Worm (Caenorhabditis elegans) whole organism, young adult: ENCODE data around the gene C56E6.4.

ENCODE experiments used
- B0035.1 ChIP-seq: sonication (generic microtip); optimal IDR thresholded peaks from 2 replicates; lab custom pipeline; 2016; ENCODE audit warnings: missing genetic modification characterization, mild to moderate bottlenecking, missing compliant biosample characterization, missing genotype, missing genetic modification reagents
- B0336.3 ChIP-seq: fragments of 200-800 bp; sonication (Bioruptor generic); IDR thresholded peaks from 2 replicates; pipeline ENCODE4 v1.3.6; 2022; ENCODE audit warnings: missing genetic modification characterization, missing compliant biosample characterization
- C06A6.2 ChIP-seq: fragments of 200-800 bp; sonication (Bioruptor generic); conservative IDR thresholded peaks from 2 replicates; pipeline ENCODE4 v1.3.6; 2022; ENCODE audit warnings: missing genetic modification characterization, missing compliant biosample characterization
- F23B12.7 ChIP-seq: sonication (generic microtip); optimal IDR thresholded peaks from 2 replicates; lab custom pipeline; 2017; ENCODE audit warnings: missing genetic modification characterization, mild to moderate bottlenecking, missing compliant biosample characterization, antibody characterized with exemption, moderate library complexity; ENCODE audit not compliant: insufficient read depth
- F37B4.10 ChIP-seq: fragments of 200-800 bp; sonication (Bioruptor generic); IDR thresholded peaks from 2 replicates; pipeline ENCODE4 v1.3.6; 2022; ENCODE audit warnings: missing genetic modification characterization, missing compliant biosample characterization
- F55B11.4 ChIP-seq: sonication (generic microtip); optimal IDR thresholded peaks from 2 replicates; lab custom pipeline; 2016; ENCODE audit warnings: missing compliant biosample characterization, missing genetic modification characterization, borderline replicate concordance; ENCODE audit not compliant: insufficient read depth
- F57A8.1 ChIP-seq: fragments of 200-800 bp; sonication (Bioruptor generic); optimal IDR thresholded peaks from 2 replicates; lab custom pipeline; 2018; ENCODE audit warnings: mild to moderate bottlenecking, missing genetic modification characterization, moderate library complexity, missing compliant biosample characterization
- K11D2.4 ChIP-seq: fragments of 200-800 bp; sonication (Bioruptor generic); IDR thresholded peaks from 2 replicates; pipeline ENCODE4 v1.3.6; 2022; ENCODE audit warnings: missing genetic modification reagents, missing genetic modification characterization, missing compliant biosample characterization
- Y53F4B.3 ChIP-seq: fragments of 200-800 bp; sonication (Bioruptor generic); IDR thresholded peaks from 2 replicates; pipeline ENCODE4 v1.3.6; 2022; ENCODE audit warnings: missing genetic modification reagents, missing genetic modification characterization, missing compliant biosample characterization
- ZK185.1 ChIP-seq: sonication (generic microtip); optimal IDR thresholded peaks from 2 replicates; lab custom pipeline; 2016; ENCODE audit warnings: mild to moderate bottlenecking, missing genetic modification characterization, missing compliant biosample characterization; ENCODE audit not compliant: poor library complexity, severe bottlenecking
- aptf-2 ChIP-seq: fragments of 200-800 bp; sonication (Bioruptor generic); conservative IDR thresholded peaks from 2 replicates; pipeline ENCODE4 v1.3.6; 2022; ENCODE audit warnings: missing genetic modification reagents, missing genetic modification characterization, missing compliant biosample characterization
- bed-2 ChIP-seq: fragments of 200-800 bp; sonication (Bioruptor generic); IDR thresholded peaks from 2 replicates; pipeline ENCODE4 v1.3.6; 2022; ENCODE audit warnings: missing genetic modification reagents, missing genetic modification characterization, missing compliant biosample characterization
- ceh-27 ChIP-seq: fragments of 200-800 bp; sonication (Bioruptor generic); optimal IDR thresholded peaks from 2 replicates; lab custom pipeline; 2018; ENCODE audit warnings: mild to moderate bottlenecking, missing genetic modification characterization, moderate library complexity, missing compliant biosample characterization
- ceh-40 ChIP-seq: fragments of 200-800 bp; sonication (Bioruptor generic); IDR thresholded peaks from 2 replicates; pipeline ENCODE4 v1.3.6; 2022; ENCODE audit warnings: missing genetic modification characterization, missing compliant biosample characterization
- ceh-79 ChIP-seq: sonication (generic microtip); optimal IDR thresholded peaks from 2 replicates; lab custom pipeline; 2017; ENCODE audit warnings: mild to moderate bottlenecking, missing genetic modification characterization, missing compliant biosample characterization
- die-1 ChIP-seq: sonication (generic microtip); optimal IDR thresholded peaks from 2 replicates; lab custom pipeline; 2016; ENCODE audit warnings: missing genotype, mild to moderate bottlenecking, missing genetic modification characterization, missing compliant biosample characterization
- dpff-1 ChIP-seq: sonication (generic microtip); optimal IDR thresholded peaks from 2 replicates; lab custom pipeline; 2017; ENCODE audit warnings: mild to moderate bottlenecking, missing genetic modification characterization, missing compliant biosample characterization
- egrh-3 ChIP-seq: fragments of 200-800 bp; sonication (Bioruptor generic); IDR thresholded peaks from 2 replicates; pipeline ENCODE4 v1.3.6; 2022; ENCODE audit warnings: missing genetic modification reagents, missing genetic modification characterization, missing compliant biosample characterization
- gei-17 ChIP-seq: fragments of 200-800 bp; sonication (Bioruptor generic); optimal IDR thresholded peaks from 2 replicates; lab custom pipeline; 2018; ENCODE audit warnings: mild to moderate bottlenecking, missing genetic modification characterization, missing compliant biosample characterization
- him-1 ChIP-seq: sonication (generic microtip); optimal IDR thresholded peaks from 2 replicates; lab custom pipeline; 2016; ENCODE audit warnings: missing genotype, missing genetic modification reagents, missing genetic modification characterization, missing compliant biosample characterization
- hrde-1 ChIP-seq: sonication (generic microtip); optimal IDR thresholded peaks from 2 replicates; lab custom pipeline; 2016; ENCODE audit warnings: missing genetic modification characterization, mild to moderate bottlenecking, missing compliant biosample characterization, moderate library complexity, missing genotype, missing genetic modification reagents, borderline replicate concordance
- let-526 ChIP-seq: fragments of 200-800 bp; sonication (Bioruptor generic); IDR thresholded peaks from 2 replicates; pipeline ENCODE4 v1.3.6; 2022; ENCODE audit warnings: missing genetic modification reagents, missing genetic modification characterization, missing compliant biosample characterization
- lin-26 ChIP-seq: fragments of 200-800 bp; sonication (Bioruptor generic); IDR thresholded peaks from 2 replicates; pipeline ENCODE4 v1.3.6; 2022; ENCODE audit warnings: missing genetic modification reagents, missing genetic modification characterization, missing compliant biosample characterization
- lin-54 ChIP-seq: fragments of 200-800 bp; sonication (Bioruptor generic); optimal IDR thresholded peaks from 2 replicates; lab custom pipeline; 2018; ENCODE audit warnings: mild to moderate bottlenecking, missing genetic modification characterization, missing compliant biosample characterization
- madf-10 ChIP-seq: sonication (generic microtip); optimal IDR thresholded peaks from 2 replicates; lab custom pipeline; 2016; ENCODE audit warnings: mild to moderate bottlenecking, missing genetic modification characterization, missing compliant biosample characterization
- mel-28 ChIP-seq: sonication (generic microtip); optimal IDR thresholded peaks from 2 replicates; lab custom pipeline; 2016; ENCODE audit warnings: borderline replicate concordance, mild to moderate bottlenecking, missing genetic modification characterization, missing compliant biosample characterization
- mxl-1 ChIP-seq: sonication (generic microtip); optimal IDR thresholded peaks from 2 replicates; lab custom pipeline; 2016; ENCODE audit warnings: missing genetic modification characterization, missing compliant biosample characterization
- nfya-1 ChIP-seq: sonication (generic microtip); optimal IDR thresholded peaks from 2 replicates; lab custom pipeline; 2017; ENCODE audit warnings: antibody characterized with exemption, missing compliant biosample characterization, missing genetic modification characterization, borderline replicate concordance; ENCODE audit not compliant: insufficient read depth
- nfya-2 ChIP-seq: fragments of 200-800 bp; sonication (Bioruptor generic); IDR thresholded peaks from 2 replicates; pipeline ENCODE4 v1.3.6; 2022; ENCODE audit warnings: missing genetic modification reagents, missing genetic modification characterization, missing compliant biosample characterization
- nfyb-1 ChIP-seq: fragments of 200-800 bp; sonication (Bioruptor generic); IDR thresholded peaks from 2 replicates; pipeline ENCODE4 v1.3.6; 2022; ENCODE audit warnings: missing genetic modification reagents, missing genetic modification characterization, missing compliant biosample characterization
- rcor-1 ChIP-seq: fragments of 200-800 bp; sonication (Bioruptor generic); IDR thresholded peaks from 2 replicates; pipeline ENCODE4 v1.3.6; 2022; ENCODE audit warnings: missing genetic modification reagents, missing genetic modification characterization, missing compliant biosample characterization
- rec-8 ChIP-seq, 2 experiments: sonication (generic microtip); optimal IDR thresholded peaks; 2 replicates each; lab custom pipeline; 2016; ENCODE audit warnings: mild to moderate bottlenecking in 2 of 2, missing genetic modification characterization in 2 of 2, missing genetic modification reagents in 2 of 2, missing genotype in 2 of 2, missing biosample characterization in 1 of 2, missing compliant biosample characterization in 1 of 2, moderate library complexity in 1 of 2
- snpc-1.3 ChIP-seq: sonication (generic microtip); optimal IDR thresholded peaks from 2 replicates; lab custom pipeline; 2017; ENCODE audit warnings: missing genetic modification characterization, mild to moderate bottlenecking, missing compliant biosample characterization, antibody characterized with exemption, moderate library complexity, missing genotype, missing genetic modification reagents; ENCODE audit not compliant: insufficient read depth
- snpc-3.4 ChIP-seq: sonication (generic microtip); optimal IDR thresholded peaks from 2 replicates; lab custom pipeline; 2017; ENCODE audit warnings: missing genetic modification characterization, mild to moderate bottlenecking, missing compliant biosample characterization, antibody characterized with exemption, moderate library complexity, missing genotype, missing genetic modification reagents
- sptf-2 ChIP-seq: fragments of 200-800 bp; sonication (Bioruptor generic); optimal IDR thresholded peaks from 2 replicates; lab custom pipeline; 2018; ENCODE audit warnings: mild to moderate bottlenecking, missing genetic modification characterization, missing compliant biosample characterization
- xnd-1 ChIP-seq: sonication (generic microtip); optimal IDR thresholded peaks from 2 replicates; lab custom pipeline; 2016; ENCODE audit warnings: missing genotype, missing genetic modification reagents, missing genetic modification characterization, missing compliant biosample characterization
- ztf-25 ChIP-seq: fragments of 200-800 bp; sonication (Bioruptor generic); IDR thresholded peaks from 2 replicates; pipeline ENCODE4 v1.3.6; 2022; ENCODE audit warnings: missing genetic modification reagents, missing genetic modification characterization, missing compliant biosample characterization
- ztf-28 ChIP-seq: fragments of 200-800 bp; sonication (Bioruptor generic); IDR thresholded peaks from 2 replicates; pipeline ENCODE4 v1.3.6; 2022; ENCODE audit warnings: missing genetic modification reagents, missing genetic modification characterization, missing compliant biosample characterization
- ztf-3 ChIP-seq: fragments of 200-800 bp; sonication (Bioruptor generic); optimal IDR thresholded peaks from 2 replicates; lab custom pipeline; 2018; ENCODE audit warnings: mild to moderate bottlenecking, missing genetic modification characterization, missing compliant biosample characterization
- ztf-6 ChIP-seq: fragments of 200-800 bp; sonication (Bioruptor generic); IDR thresholded peaks from 2 replicates; pipeline ENCODE4 v1.3.6; 2022; ENCODE audit warnings: missing genetic modification reagents, missing genetic modification characterization, missing compliant biosample characterization

Gene C56E6.4

ce11 chrII:6528629-6529028 is at the start of gene C56E6.4:
C56E6.4 (minus strand) TSS chrII:6528729.
- TF ChIP-seq ztf-25 (GFP tag; lab: Robert Waterston, UW) (no peak), Y53F4B.3 (no peak), F55B11.4 (tag; lab: Kevin White, UChicago) (no peak), xnd-1 (tag; lab: Kevin White, UChicago) (no peak), B0035.1 (tag; lab: Kevin White, UChicago) (no peak), gei-17 (GFP tag; lab: Kevin White, UChicago) (no peak), him-1 (tag; lab: Kevin White, UChicago) (no peak), aptf-2 (GFP tag; lab: Robert Waterston, UW) (no peak), ztf-3 (GFP tag; lab: Kevin White, UChicago) (no peak), ceh-79 (tag; lab: Kevin White, UChicago) (no peak), ceh-40 (GFP tag; lab: Robert Waterston, UW) (no peak), let-526 (no peak), ceh-27 (GFP tag; lab: Kevin White, UChicago) (no peak), mxl-1 (tag; lab: Kevin White, UChicago) (no peak)

DNA sequence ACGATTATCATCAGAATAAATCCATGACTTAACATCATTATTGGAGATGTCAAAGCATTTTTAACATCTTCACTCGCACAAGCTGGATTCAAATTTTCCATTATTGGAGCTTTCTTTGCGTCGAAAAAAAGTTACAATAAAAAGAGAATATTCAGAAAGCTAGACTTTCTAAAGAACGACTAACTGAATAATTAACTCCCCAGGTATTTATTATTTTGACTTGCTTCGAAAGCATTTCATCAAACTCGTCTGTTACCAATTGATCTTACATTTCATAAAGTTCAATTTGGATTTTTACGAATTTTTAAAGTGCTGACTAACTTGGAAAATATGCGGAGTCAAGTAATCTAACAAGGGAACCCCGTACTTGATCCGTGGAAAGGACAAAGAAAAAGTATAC is 47.1 kb upstream of the C56E6.4 start, which contains the start of gene sra-29:
sra-29 (minus strand) TSS at position 101 of the 400 bp plus-strand sequence.
- TF ChIP-seq nfyb-1 (GFP tag; lab: Robert Waterston, UW) (no peak), bed-2 (GFP tag; lab: Robert Waterston, UW) (no peak)

- TF ChIP-seq mxl-1 (tag; lab: Kevin White, UChicago): no peak
- TF ChIP-seq madf-10 (tag; lab: Kevin White, UChicago): no peak
- TF ChIP-seq ceh-79 (tag; lab: Kevin White, UChicago): no peak
- no peak for TF ChIP-seq F23B12.7 (tag; lab: Kevin White, UChicago)
- no peak for TF ChIP-seq nfya-2
- TF ChIP-seq ztf-25 (GFP tag; lab: Robert Waterston, UW): no peak
- no peak for TF ChIP-seq die-1 (tag; lab: Kevin White, UChicago)
Measured at ce11 chrII:6573677-6574076, 45.1 kb upstream of the C56E6.4 start, which contains the start of gene sra-28. sra-28 (minus strand) TSS chrII:6573777.

DNA sequence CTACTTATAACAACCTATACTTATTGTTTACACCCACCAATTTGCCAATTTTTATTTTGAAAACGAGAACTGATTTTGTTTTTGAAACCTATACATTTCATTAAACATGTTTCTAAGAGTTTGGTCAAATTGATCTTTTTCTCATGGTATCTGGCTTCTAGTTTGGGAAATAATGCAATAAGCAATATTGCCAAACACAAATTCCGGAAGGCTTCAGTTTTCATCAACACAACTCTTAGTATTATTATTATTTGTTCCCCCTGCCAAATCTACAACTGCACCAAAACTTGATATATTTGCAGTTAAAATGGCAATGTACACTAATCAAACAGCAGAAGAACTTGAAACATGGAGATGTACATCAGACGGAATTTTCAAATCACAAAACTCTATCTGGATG is 40.2 kb upstream of the C56E6.4 start, which contains the start of gene sra-27:
sra-27 (plus strand) TSS at position 301 of the 400 bp plus-strand sequence.
- TF ChIP-seq K11D2.4 (no peak), ztf-28 (GFP tag; lab: Robert Waterston, UW) (no peak), sptf-2 (GFP tag; lab: Kevin White, UChicago) (no peak), lin-54 (GFP tag; lab: Kevin White, UChicago) (no peak), B0336.3 (GFP tag; lab: Robert Waterston, UW) (no peak), B0035.1 (tag; lab: Kevin White, UChicago) (no peak), ztf-6 (GFP tag; lab: Robert Waterston, UW) (no peak), F37B4.10 (GFP tag; lab: Robert Waterston, UW) (no peak), dpff-1 (tag; lab: Kevin White, UChicago) (no peak), mxl-1 (tag; lab: Kevin White, UChicago) (no peak), mel-28 (no peak), F57A8.1 (GFP tag; lab: Kevin White, UChicago) (no peak)

DNA sequence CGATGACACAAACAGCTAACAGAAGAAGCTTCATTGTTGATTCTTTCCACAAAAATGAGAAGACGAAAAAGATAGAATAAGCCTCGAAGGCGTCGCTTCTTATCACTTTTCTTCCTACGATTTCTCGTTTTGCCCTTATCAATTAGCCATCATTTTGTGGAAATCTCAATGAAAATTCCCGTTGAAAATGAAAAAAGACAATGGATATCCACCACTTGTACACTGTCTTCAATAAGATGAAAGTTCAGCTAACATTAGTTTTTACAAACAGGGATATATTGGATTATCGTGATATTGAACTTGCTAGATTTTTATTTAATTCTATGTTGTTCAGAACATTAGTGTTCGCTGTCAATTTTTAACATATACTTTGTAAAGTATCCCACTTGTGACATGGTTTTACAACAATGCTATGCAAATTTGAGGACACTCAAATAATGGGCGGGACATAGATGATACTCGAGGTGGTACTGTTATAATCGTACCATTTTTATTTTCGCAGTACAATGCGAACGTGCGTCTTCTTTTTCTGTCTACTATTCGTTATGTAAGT is 38.2 kb upstream of the C56E6.4 start, which contains the start of the genes F18C5.5 and F18C5.9:
F18C5.5 (minus strand) TSS at position 101 of the 553 bp plus-strand sequence.
F18C5.9 (plus strand) TSS at position 503 of the 553 bp plus-strand sequence.
- TF ChIP-seq lin-26 (no peak), dpff-1 (tag; lab: Kevin White, UChicago) (no peak), snpc-3.4 (tag; lab: Kevin White, UChicago) (no peak), snpc-1.3 (no peak), ZK185.1 (tag; lab: Kevin White, UChicago) (no peak), hrde-1 (tag; lab: Kevin White, UChicago) (no peak), egrh-3 (GFP tag; lab: Robert Waterston, UW) (no peak), nfya-1 (no peak), C06A6.2 (GFP tag; lab: Robert Waterston, UW) (no peak), rcor-1 (GFP tag; lab: Robert Waterston, UW) (no peak), rec-8 (tag; optimal IDR thresholded peaks at IDR 0.05; lab: Kevin White, UChicago) (no peak)
